Worm (Caenorhabditis elegans): ENCODE data around the gene trpp-5.
"Not testable (repeated sequence)": the region's sequence is repeated elsewhere in the genome, so short reads cannot be mapped to it uniquely, and the experiment has no call there.

The trpp-5 gene

DNA sequence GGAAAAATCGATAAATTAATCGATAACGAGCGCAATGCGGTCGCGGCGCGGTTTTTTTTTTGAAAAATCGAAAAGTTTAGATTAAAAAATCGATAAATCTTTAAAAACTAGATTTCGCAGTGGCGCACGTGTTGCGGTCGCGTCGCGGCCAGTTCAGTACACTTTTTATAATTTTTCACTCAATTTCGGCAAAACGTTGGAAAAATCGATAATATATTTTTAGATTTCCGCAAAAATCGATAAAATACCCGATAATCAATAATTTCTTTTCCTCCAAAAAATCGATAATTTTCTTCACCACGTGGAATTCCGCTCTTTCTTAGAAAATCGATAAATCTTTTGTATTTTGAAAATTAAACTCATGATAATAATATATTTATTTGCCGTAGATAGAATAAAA is 25.7 kb downstream of the trpp-5 start:
- TF ChIP-seq mls-2 (tag; optimal IDR thresholded peaks at IDR 0.05) (no peak), M03D4.4 (tag; optimal IDR thresholded peaks at IDR 0.05) (no peak), unc-39 (tag; optimal IDR thresholded peaks at IDR 0.05) (no peak), bed-3 (GFP tag; optimal IDR thresholded peaks at IDR 0.05) (no peak), zip-8 (tag; optimal IDR thresholded peaks at IDR 0.05) (no peak), drap-1 (GFP tag; optimal IDR thresholded peaks at IDR 0.05) (no peak), nhr-12 (tag; optimal IDR thresholded peaks at IDR 0.05) (no peak), lsy-2 (tag; optimal IDR thresholded peaks at IDR 0.05) (no peak), nhr-2 (tag; optimal IDR thresholded peaks at IDR 0.05) (no peak), ces-1 (GFP tag; optimal IDR thresholded peaks at IDR 0.05) (no peak), ceh-83 (GFP tag; optimal IDR thresholded peaks at IDR 0.05) (no peak), blmp-1 (tag; optimal IDR thresholded peaks at IDR 0.05) (no peak), ztf-11 (tag; optimal IDR thresholded peaks at IDR 0.05) (no peak), cnd-1 (tag; optimal IDR thresholded peaks at IDR 0.05) (no peak), sem-2 (GFP tag; optimal IDR thresholded peaks at IDR 0.05) (no peak), flh-1 (GFP tag; optimal IDR thresholded peaks at IDR 0.05) (no peak), nhr-237 (tag; optimal IDR thresholded peaks at IDR 0.05) (no peak), nhr-76 (tag; optimal IDR thresholded peaks at IDR 0.05) (no peak), unc-120 (tag; optimal IDR thresholded peaks at IDR 0.05; ENCODE audit: poor library complexity, severe bottlenecking) (no peak), elt-1 (tag; optimal IDR thresholded peaks at IDR 0.05; ENCODE audit: borderline replicate concordance, insufficient read depth) (no peak)

- TF ChIP-seq ceh-83 (GFP tag; optimal IDR thresholded peaks at IDR 0.05) (no peak), cnd-1 (tag; optimal IDR thresholded peaks at IDR 0.05) (no peak), ztf-11 (tag; optimal IDR thresholded peaks at IDR 0.05) (no peak), bed-3 (GFP tag; optimal IDR thresholded peaks at IDR 0.05) (no peak), lsy-2 (tag; optimal IDR thresholded peaks at IDR 0.05) (no peak), tbx-8 (GFP tag; optimal IDR thresholded peaks at IDR 0.05) (no peak), lin-13 (tag; optimal IDR thresholded peaks at IDR 0.05) (no peak), ham-2 (GFP tag; optimal IDR thresholded peaks at IDR 0.05) (no peak), sptf-1 (tag; optimal IDR thresholded peaks at IDR 0.05) (no peak), lin-32 (GFP tag; optimal IDR thresholded peaks at IDR 0.05) (no peak), ceh-39 (tag; optimal IDR thresholded peaks at IDR 0.05) (no peak), mep-1 (tag; optimal IDR thresholded peaks at IDR 0.05) (no peak)
These were observed 26.8 kb downstream of the trpp-5 start for ce11 chrII:12175398-12175797.

- TF ChIP-seq M03D4.4 (tag; optimal IDR thresholded peaks at IDR 0.05) = no peak
These were observed 29.9 kb downstream of the trpp-5 start, which contains the start of gene rol-1 for ce11 chrII:12172273-12172672. rol-1 (plus strand) TSS chrII:12172573.

DNA sequence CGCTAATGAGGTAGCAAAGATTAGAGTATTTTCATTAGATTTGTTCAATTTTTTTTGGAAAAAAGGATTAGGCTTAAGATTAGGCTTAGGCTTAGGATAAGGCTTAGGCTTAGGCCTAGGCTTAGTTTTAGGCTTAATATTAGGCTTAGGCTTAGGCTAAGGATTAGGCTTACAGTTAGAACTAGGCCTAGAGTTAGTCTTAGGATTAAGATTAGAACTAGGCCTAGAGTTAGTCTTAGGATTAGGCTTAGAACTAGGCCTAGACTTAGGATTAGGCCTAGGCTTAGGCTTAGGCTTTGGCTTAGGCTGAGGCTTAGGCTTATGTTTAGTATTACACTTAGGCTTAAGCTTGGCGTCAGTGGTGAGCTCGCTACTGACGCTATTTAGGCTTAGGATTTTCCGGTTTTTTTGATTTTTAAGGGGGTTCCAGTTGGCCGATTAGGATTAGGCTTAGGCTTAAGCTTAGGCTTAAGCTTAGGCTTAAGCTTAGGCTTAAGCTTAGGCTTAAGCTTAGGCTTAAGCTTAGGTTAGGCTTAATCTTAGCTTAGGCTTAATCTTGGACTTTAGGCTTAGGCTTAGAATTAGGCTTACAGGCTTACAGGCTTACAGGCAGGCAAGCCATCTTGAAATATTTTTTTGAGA is 32.6 kb downstream of the trpp-5 start:
- no peak for TF ChIP-seq nhr-12 (tag; optimal IDR thresholded peaks at IDR 0.05)
- TF ChIP-seq elt-3 (tag; optimal IDR thresholded peaks at IDR 0.05) = no peak
- TF ChIP-seq nhr-76 (tag; optimal IDR thresholded peaks at IDR 0.05) = no peak
- TF ChIP-seq mep-1 (tag; optimal IDR thresholded peaks at IDR 0.05) = no peak
- no peak for TF ChIP-seq drap-1 (GFP tag; optimal IDR thresholded peaks at IDR 0.05)
- TF ChIP-seq lin-13 (tag; optimal IDR thresholded peaks at IDR 0.05) = no peak
- TF ChIP-seq bed-3 (GFP tag; optimal IDR thresholded peaks at IDR 0.05) = no peak
- no peak for TF ChIP-seq sptf-1 (tag; optimal IDR thresholded peaks at IDR 0.05)
- TF ChIP-seq zip-8 (tag; optimal IDR thresholded peaks at IDR 0.05) = no peak

DNA sequence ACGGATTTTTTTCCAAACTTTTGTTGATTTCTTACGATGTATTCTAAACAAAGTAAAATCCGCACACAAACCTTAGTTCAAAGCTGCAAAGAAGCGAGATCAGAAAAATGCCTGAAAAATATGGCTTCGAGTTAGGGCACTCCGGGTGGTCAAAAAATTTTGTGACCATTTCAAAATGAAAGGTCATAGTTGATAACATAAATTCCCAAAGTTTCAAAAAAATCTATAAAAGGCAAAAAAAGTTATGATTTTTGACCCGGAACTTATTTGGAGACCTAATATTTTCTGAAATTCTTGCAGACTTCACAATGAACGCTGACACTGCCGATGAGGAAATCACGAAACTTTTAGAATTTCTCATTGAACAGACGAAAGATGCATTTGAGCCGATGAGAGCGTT is 37.6 kb downstream of the trpp-5 start, which contains the start of gene Y57A10A.8:
Gene Y57A10A.8 (plus strand): TSS at position 301 of the 400 bp plus-strand sequence.
- TF ChIP-seq hlh-1, nhr-237, lin-13 (tag; optimal IDR thresholded peaks at IDR 0.05): not testable (repeated sequence)

DNA sequence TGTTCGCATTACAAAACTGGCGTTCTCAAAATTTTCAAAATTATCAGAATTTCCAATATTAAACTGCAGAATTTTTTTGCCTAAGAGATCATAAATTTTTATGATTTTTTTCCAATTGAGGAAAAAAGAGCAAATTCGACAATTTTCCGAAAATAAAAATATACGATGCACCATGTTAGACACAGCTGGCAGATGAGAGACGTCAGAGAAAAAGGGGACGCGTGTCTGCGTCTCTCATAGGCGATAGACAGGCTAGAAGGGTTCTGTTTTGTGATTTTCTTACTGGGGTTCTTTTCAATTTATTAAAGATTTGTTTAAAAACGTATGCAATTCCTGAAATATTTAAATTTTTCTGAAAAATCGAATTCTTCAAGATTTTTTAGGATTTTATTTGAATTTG is 39.2 kb downstream of the trpp-5 start:
- TF ChIP-seq lsy-2 (tag; optimal IDR thresholded peaks at IDR 0.05) (peak; percentile 19), sptf-1 (tag; optimal IDR thresholded peaks at IDR 0.05) (no peak), unc-39 (tag; optimal IDR thresholded peaks at IDR 0.05) (no peak), unc-62 (GFP tag; optimal IDR thresholded peaks at IDR 0.05) (no peak), nhr-28 (tag; optimal IDR thresholded peaks at IDR 0.05) (no peak), hlh-1 (tag; optimal IDR thresholded peaks at IDR 0.05) (no peak), tbx-8 (GFP tag; optimal IDR thresholded peaks at IDR 0.05) (no peak)

Measured in whole organism, mixed stage, embryonic.